Worm (Caenorhabditis elegans): ENCODE results near the gene ZK593.3.
A peak's percentile ranks its signal among the peaks of the same experiment; 100 is the strongest.

Gene ZK593.3

ce11 chrIV:10935853-10936491 is 20.5 kb downstream of the ZK593.3 start, which contains the start of gene lgg-2 (continued):
- TF ChIP-seq zip-2 (tag; optimal IDR thresholded peaks at IDR 0.05) (no peak), F37D6.2 (tag; optimal IDR thresholded peaks at IDR 0.05) (peak; percentile 80), mdl-1 (tag; optimal IDR thresholded peaks at IDR 0.05) (peak; percentile 69 to 96), T26A8.4 (GFP tag; IDR thresholded peaks at IDR 0.05) (peak; percentile 87), ces-1 (GFP tag; optimal IDR thresholded peaks at IDR 0.05) (no peak), Y48G9A.11 (GFP tag; IDR thresholded peaks at IDR 0.05) (no peak), gei-8 (GFP tag; optimal IDR thresholded peaks at IDR 0.05) (peak; percentile 75), snpc-1.2 (GFP tag; IDR thresholded peaks at IDR 0.05) (no peak), nhr-6 (tag; optimal IDR thresholded peaks at IDR 0.05) (peak; percentile 97), lsy-2 (tag; optimal IDR thresholded peaks at IDR 0.05) (peak; percentile 88 to 95), nhr-102 (tag; optimal IDR thresholded peaks at IDR 0.05) (peak; percentile 92), hlh-30 (tag; optimal IDR thresholded peaks at IDR 0.05; ENCODE audit: insufficient read depth) (peak; percentile 100), tra-1 (GFP tag; IDR thresholded peaks at IDR 0.05) (peak; percentile 92), dmd-8 (GFP tag; IDR thresholded peaks at IDR 0.05) (no peak), fkh-10 (GFP tag; optimal IDR thresholded peaks at IDR 0.05) (peak; percentile 47), lin-38 (GFP tag; IDR thresholded peaks at IDR 0.05) (peak; percentile 73), spr-3 (GFP tag; optimal IDR thresholded peaks at IDR 0.05) (no peak), ceh-44 (GFP tag; IDR thresholded peaks at IDR 0.05) (no peak), ceh-62 (tag; optimal IDR thresholded peaks at IDR 0.05) (no peak), lin-39 (tag; optimal IDR thresholded peaks at IDR 0.05) (peak; percentile 1), Y5F2A.4 (GFP tag; optimal IDR thresholded peaks at IDR 0.05) (peak; percentile 12), jun-1 (tag; optimal IDR thresholded peaks at IDR 0.05) (peak; percentile 91), set-16 (GFP tag; IDR thresholded peaks at IDR 0.05) (peak; percentile 76), dpl-1 (GFP tag; optimal IDR thresholded peaks at IDR 0.05) (peak; percentile 66), vab-7 (GFP tag; IDR thresholded peaks at IDR 0.05) (no peak), rbr-2 (tag; optimal IDR thresholded peaks at IDR 0.05) (no peak), nhr-42 (GFP tag; IDR thresholded peaks at IDR 0.05) (peak; percentile 87), nhr-237 (tag; optimal IDR thresholded peaks at IDR 0.05) (no peak), mxl-3 (GFP tag; optimal IDR thresholded peaks at IDR 0.05) (peak; percentile 84), arid-1 (GFP tag; conservative IDR thresholded peaks at IDR 0.05) (peak; percentile 69; the same call in 1 of the 2 replicates), ceh-82 (tag; optimal IDR thresholded peaks at IDR 0.05) (no peak), ama-1 (optimal IDR thresholded peaks at IDR 0.05) (peak; percentile 19), skn-1 (tag; optimal IDR thresholded peaks at IDR 0.05) (no peak), mes-2 (tag; optimal IDR thresholded peaks at IDR 0.05; ENCODE audit: poor library complexity, severe bottlenecking) (peak; percentile 86), madf-5 (GFP tag; IDR thresholded peaks at IDR 0.05) (no peak), D1046.2 (GFP tag; IDR thresholded peaks at IDR 0.05) (no peak), ceh-28 (tag; optimal IDR thresholded peaks at IDR 0.05) (peak; percentile 75), snpc-4 (tag; optimal IDR thresholded peaks at IDR 0.05) (no peak), nhr-11 (tag; optimal IDR thresholded peaks at IDR 0.05) (peak; percentile 97), daf-8 (GFP tag; IDR thresholded peaks at IDR 0.05) (no peak), saeg-2 (GFP tag; IDR thresholded peaks at IDR 0.05) (peak; percentile 89), nhr-25 (tag; optimal IDR thresholded peaks at IDR 0.05; ENCODE audit: borderline replicate concordance, insufficient read depth) (peak; percentile 86), nhr-77 (tag; optimal IDR thresholded peaks at IDR 0.05) (peak; percentile 88), daf-12 (tag; optimal IDR thresholded peaks at IDR 0.05) (no peak), ztf-7 (tag; optimal IDR thresholded peaks at IDR 0.05) (peak; percentile 85), egl-27 (tag; optimal IDR thresholded peaks at IDR 0.05) (no peak), unc-130 (GFP tag; optimal IDR thresholded peaks at IDR 0.05) (no peak), dmd-6 (GFP tag; IDR thresholded peaks at IDR 0.05) (peak; percentile 97), F44E2.7 (GFP tag; IDR thresholded peaks at IDR 0.05) (no peak), F10B5.3 (tag; optimal IDR thresholded peaks at IDR 0.05) (peak; percentile 6), sdz-12 (GFP tag; optimal IDR thresholded peaks at IDR 0.05) (no peak)

Measured in whole organism, L4 larva.